Fruit fly (Drosophila melanogaster): ENCODE results near the gene Hipk.

DNA sequence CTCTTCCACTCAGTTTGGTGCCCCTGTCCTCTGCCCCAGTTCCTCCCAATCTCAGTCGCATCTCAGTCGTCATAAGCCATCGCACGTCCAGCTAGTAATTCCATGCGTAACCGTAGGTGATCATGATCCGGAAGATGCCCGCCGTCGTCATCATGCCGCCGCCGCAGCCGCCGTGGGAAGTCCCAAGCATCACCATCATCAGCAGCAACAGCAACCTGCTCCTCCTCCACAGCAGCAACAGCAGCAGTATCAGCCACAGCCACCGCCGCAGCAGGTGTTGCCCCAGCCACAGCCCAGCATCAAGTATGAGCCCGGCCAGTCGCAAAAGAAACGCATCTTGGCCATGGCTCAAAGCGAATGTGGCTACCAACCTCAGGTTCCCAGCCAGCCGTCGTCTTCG lies 30.1 kb downstream of the Hipk start:
- no peak for TF ChIP-seq Bteb2 (GFP tag; optimal IDR thresholded peaks at IDR 0.05)
- no peak for TF ChIP-seq Trl (optimal IDR thresholded peaks at IDR 0.05)
- TF ChIP-seq Trl (GFP tag; optimal IDR thresholded peaks at IDR 0.05): no peak
- TF ChIP-seq Oli (tag; optimal IDR thresholded peaks at IDR 0.05): no peak
- no peak for TF ChIP-seq CoRest (tag; optimal IDR thresholded peaks at IDR 0.05)
- TF ChIP-seq CG8944 (GFP tag; optimal IDR thresholded peaks at IDR 0.05): no peak
- no peak for TF ChIP-seq corto (GFP tag; optimal IDR thresholded peaks at IDR 0.05)
- no peak for TF ChIP-seq chinmo (GFP tag; IDR thresholded peaks at IDR 0.05; ENCODE audit: partially characterized antibody)

Measured in whole organism, embryonic.